Fruit fly (Drosophila melanogaster) whole organism, embryonic: ENCODE data around the gene Trm7-34.
A peak's percentile ranks its signal among the peaks of the same experiment; 100 is the strongest.

Source experiments
- Blimp-1 ChIP-seq: fragments of 200-800 bp; sonication (Bioruptor generic); optimal IDR thresholded peaks from 3 replicates; lab custom pipeline; 2018; ENCODE audit warnings: missing biosample characterization, missing genetic modification characterization, mild to moderate bottlenecking, moderate library complexity, missing genetic modification reagents
- CG10274 ChIP-seq: fragments of 200-800 bp; sonication (Bioruptor generic); optimal IDR thresholded peaks from 3 replicates; lab custom pipeline; 2017; ENCODE audit warnings: missing biosample characterization, mild to moderate bottlenecking, missing genetic modification characterization
- CG1233 ChIP-seq: fragments of 200-800 bp; sonication (Bioruptor generic); optimal IDR thresholded peaks from 4 replicates; lab custom pipeline; 2018; ENCODE audit warnings: missing biosample characterization, mild to moderate bottlenecking, missing genetic modification characterization
- CG13424 ChIP-seq: fragments of 200-800 bp; sonication (Bioruptor generic); optimal IDR thresholded peaks from 2 replicates; lab custom pipeline; 2019; ENCODE audit warnings: missing biosample characterization, mild to moderate bottlenecking, missing genetic modification characterization, moderate library complexity
- CG15269 ChIP-seq: fragments of 200-800 bp; sonication (Bioruptor generic); optimal IDR thresholded peaks from 2 replicates; lab custom pipeline; 2018; ENCODE audit warnings: missing biosample characterization, mild to moderate bottlenecking, missing genetic modification characterization, moderate library complexity
- CG15696 ChIP-seq: fragments of 200-800 bp; sonication (Bioruptor generic); optimal IDR thresholded peaks from 2 replicates; lab custom pipeline; 2019; ENCODE audit warnings: missing biosample characterization, mild to moderate bottlenecking, missing genetic modification characterization, moderate library complexity
- CG16813 ChIP-seq: fragments of 200-800 bp; sonication (Bioruptor generic); IDR thresholded peaks from 3 replicates; pipeline ENCODE4 v1.3.6; 2022; ENCODE audit warnings: missing biosample characterization, missing genetic modification characterization; ENCODE audit not compliant: partially characterized antibody
- CG17186 ChIP-seq: fragments of 200-800 bp; sonication (Bioruptor generic); optimal IDR thresholded peaks from 3 replicates; lab custom pipeline; 2017; ENCODE audit warnings: missing biosample characterization, missing genetic modification reagents, missing genetic modification characterization
- CG1832 ChIP-seq: fragments of 200-800 bp; sonication (Bioruptor generic); optimal IDR thresholded peaks from 2 replicates; lab custom pipeline; 2017; ENCODE audit warnings: missing biosample characterization, mild to moderate bottlenecking, missing genetic modification characterization, inconsistent platforms
- CG18476 ChIP-seq: fragments of 200-800 bp; sonication (Bioruptor generic); optimal IDR thresholded peaks from 2 replicates; lab custom pipeline; 2016; ENCODE audit warnings: missing biosample characterization, mild to moderate bottlenecking, missing genetic modification characterization
- CG18764 ChIP-seq: fragments of 200-800 bp; sonication (Bioruptor generic); optimal IDR thresholded peaks from 3 replicates; lab custom pipeline; 2016; ENCODE audit warnings: missing biosample characterization, missing genetic modification characterization
- CG2116 ChIP-seq: fragments of 200-800 bp; sonication (Bioruptor generic); optimal IDR thresholded peaks from 3 replicates; lab custom pipeline; 2018; ENCODE audit warnings: missing biosample characterization, mild to moderate bottlenecking, missing genetic modification characterization
- CG3065 ChIP-seq: fragments of 200-800 bp; sonication (Bioruptor generic); optimal IDR thresholded peaks from 2 replicates; lab custom pipeline; 2016; ENCODE audit warnings: missing biosample characterization, missing genetic modification characterization
- CG31388 ChIP-seq: fragments of 200-800 bp; sonication (Bioruptor generic); optimal IDR thresholded peaks from 2 replicates; lab custom pipeline; 2016; ENCODE audit warnings: missing biosample characterization, missing genetic modification characterization
- CG33213 ChIP-seq: fragments of 200-800 bp; sonication (Bioruptor generic); optimal IDR thresholded peaks from 3 replicates; lab custom pipeline; 2016; ENCODE audit warnings: missing biosample characterization, missing genetic modification characterization
- CG4730 ChIP-seq: fragments of 200-800 bp; sonication (Bioruptor generic); IDR thresholded peaks from 2 replicates; pipeline ENCODE4 v1.3.6; 2022; ENCODE audit warnings: missing biosample characterization, missing genetic modification characterization
- CG6272 ChIP-seq: fragments of 200-800 bp; sonication (Bioruptor generic); IDR thresholded peaks from 2 replicates; pipeline ENCODE4 v1.3.6; 2022; ENCODE audit warnings: missing biosample characterization, missing genetic modification characterization
- CG6791 ChIP-seq: fragments of 200-800 bp; sonication (Bioruptor generic); IDR thresholded peaks from 3 replicates; pipeline ENCODE4 v1.3.6; 2022; ENCODE audit warnings: missing biosample characterization, missing genetic modification characterization; ENCODE audit not compliant: partially characterized antibody
- CG7357 ChIP-seq: fragments of 200-800 bp; sonication (Bioruptor generic); IDR thresholded peaks from 3 replicates; pipeline ENCODE4 v1.3.6; 2022; ENCODE audit warnings: missing biosample characterization, missing genetic modification characterization
- CG7745 ChIP-seq: fragments of 200-800 bp; sonication (Bioruptor generic); optimal IDR thresholded peaks from 2 replicates; lab custom pipeline; 2018; ENCODE audit warnings: missing biosample characterization, mild to moderate bottlenecking, missing genetic modification characterization, moderate library complexity
- CG8478 ChIP-seq: fragments of >200 bp; optimal IDR thresholded peaks from 2 replicates; lab custom pipeline; 2018
- CG9437 ChIP-seq: fragments of 200-800 bp; sonication (Bioruptor generic); optimal IDR thresholded peaks from 2 replicates; lab custom pipeline; 2018; ENCODE audit warnings: missing biosample characterization, mild to moderate bottlenecking, missing genetic modification characterization
- D ChIP-seq, 2 experiments: fragments of 200-800 bp in 1 of 2; fragments of >200 bp in 1 of 2; sonication (Bioruptor generic) in 1 of 2; optimal IDR thresholded peaks; 2 replicates in 1 of 2; 3 replicates in 1 of 2; lab custom pipeline; 2017; ENCODE audit warnings: mild to moderate bottlenecking in 1 of 2, missing biosample characterization in 1 of 2, missing genetic modification characterization in 1 of 2, missing genetic modification reagents in 1 of 2
- D19B ChIP-seq: fragments of 200-800 bp; sonication (Bioruptor generic); optimal IDR thresholded peaks from 2 replicates; lab custom pipeline; 2017; ENCODE audit warnings: missing biosample characterization, mild to moderate bottlenecking, missing genetic modification characterization
- Dek ChIP-seq: fragments of 200-800 bp; sonication (Bioruptor generic); optimal IDR thresholded peaks from 3 replicates; lab custom pipeline; 2019; ENCODE audit warnings: missing biosample characterization, mild to moderate bottlenecking, missing genetic modification characterization, moderate library complexity
- Dfd ChIP-seq, 2 experiments: fragments of >200 bp; optimal IDR thresholded peaks; 2 replicates each; lab custom pipeline; 2017; ENCODE audit warnings: missing biosample characterization in 2 of 2, missing genetic modification characterization in 2 of 2
- Dp ChIP-seq: fragments of 200-800 bp; sonication (Bioruptor generic); optimal IDR thresholded peaks from 2 replicates; lab custom pipeline; 2018; ENCODE audit warnings: missing biosample characterization, mild to moderate bottlenecking, missing genetic modification characterization, moderate library complexity
- E2f2 ChIP-seq: fragments of 200-800 bp; sonication (Bioruptor generic); IDR thresholded peaks from 2 replicates; pipeline ENCODE4 v1.3.6; 2022; ENCODE audit warnings: missing biosample characterization, missing genetic modification characterization
- ERR ChIP-seq: fragments of 200-800 bp; sonication (Bioruptor generic); optimal IDR thresholded peaks from 2 replicates; lab custom pipeline; 2016; ENCODE audit warnings: missing biosample characterization, missing genetic modification characterization
- Eip74EF ChIP-seq, 2 experiments: fragments of 200-800 bp in 1 of 2; fragments of >200 bp in 1 of 2; sonication (Bioruptor generic) in 1 of 2; optimal IDR thresholded peaks; 2 replicates each; lab custom pipeline; 2017 to 2019; ENCODE audit warnings: missing biosample characterization in 2 of 2, missing genetic modification characterization in 2 of 2, mild to moderate bottlenecking in 1 of 2, moderate library complexity in 1 of 2
- GATAe ChIP-seq: fragments of 200-800 bp; sonication (Bioruptor generic); conservative IDR thresholded peaks from 2 replicates; pipeline ENCODE4 v1.3.6; 2022; ENCODE audit warnings: missing biosample characterization, missing genetic modification characterization
- Hand ChIP-seq: fragments of 200-800 bp; sonication (Bioruptor generic); optimal IDR thresholded peaks from 2 replicates; lab custom pipeline; 2017; ENCODE audit warnings: mild to moderate bottlenecking, missing biosample characterization, missing genetic modification reagents, missing genetic modification characterization
- Jarid2 ChIP-seq: fragments of 200-800 bp; sonication (Bioruptor generic); optimal IDR thresholded peaks from 3 replicates; lab custom pipeline; 2017; ENCODE audit warnings: mild to moderate bottlenecking, missing biosample characterization, missing genetic modification reagents, missing genetic modification characterization
- Mes4 ChIP-seq: fragments of 200-800 bp; sonication (Bioruptor generic); optimal IDR thresholded peaks from 2 replicates; lab custom pipeline; 2016; ENCODE audit warnings: missing biosample characterization, missing genetic modification characterization
- Oli ChIP-seq: fragments of 200-800 bp; sonication (Bioruptor generic); optimal IDR thresholded peaks from 2 replicates; lab custom pipeline; 2018; ENCODE audit warnings: missing biosample characterization, mild to moderate bottlenecking, missing genetic modification characterization, moderate library complexity
- Rfx ChIP-seq: fragments of 200-800 bp; sonication (Bioruptor generic); IDR thresholded peaks from 2 replicates; pipeline ENCODE4 v1.3.6; 2022; ENCODE audit warnings: missing biosample characterization, missing genetic modification characterization
- aop ChIP-seq: fragments of 200-800 bp; sonication (Bioruptor generic); IDR thresholded peaks from 2 replicates; pipeline ENCODE4 v1.3.6; 2022; ENCODE audit warnings: missing biosample characterization, missing genetic modification characterization
- en ChIP-seq: fragments of 200-800 bp; sonication (Bioruptor generic); optimal IDR thresholded peaks from 2 replicates; lab custom pipeline; 2016; ENCODE audit warnings: missing biosample characterization, missing genetic modification characterization
- fd3F ChIP-seq: fragments of 200-800 bp; sonication (Bioruptor generic); optimal IDR thresholded peaks from 2 replicates; lab custom pipeline; 2018; ENCODE audit warnings: missing biosample characterization, mild to moderate bottlenecking, missing genetic modification characterization, moderate library complexity
- h ChIP-seq: fragments of >200 bp; optimal IDR thresholded peaks from 2 replicates; lab custom pipeline; 2017
- insv ChIP-seq, 2 experiments: fragments of 200-800 bp; sonication (Bioruptor generic); optimal IDR thresholded peaks; 3 replicates each; lab custom pipeline; 2016 to 2018; ENCODE audit warnings: missing biosample characterization in 2 of 2, missing genetic modification characterization in 2 of 2
- luna ChIP-seq: fragments of 200-800 bp; sonication (Bioruptor generic); optimal IDR thresholded peaks from 2 replicates; lab custom pipeline; 2016; ENCODE audit warnings: missing biosample characterization, missing genetic modification characterization
- org-1 ChIP-seq: fragments of 200-800 bp; sonication (Bioruptor generic); optimal IDR thresholded peaks from 2 replicates; lab custom pipeline; 2017; ENCODE audit warnings: missing biosample characterization, missing genetic modification characterization
- pfk ChIP-seq: fragments of 200-800 bp; sonication (Bioruptor generic); optimal IDR thresholded peaks from 2 replicates; lab custom pipeline; 2018; ENCODE audit warnings: missing biosample characterization, mild to moderate bottlenecking, missing genetic modification characterization, moderate library complexity
- pros ChIP-seq: fragments of 200-800 bp; sonication (Bioruptor generic); optimal IDR thresholded peaks from 3 replicates; lab custom pipeline; 2019; ENCODE audit warnings: missing biosample characterization, mild to moderate bottlenecking, missing genetic modification characterization, moderate library complexity
- scrt ChIP-seq: fragments of 200-800 bp; sonication (Bioruptor generic); optimal IDR thresholded peaks from 2 replicates; lab custom pipeline; 2018; ENCODE audit warnings: missing biosample characterization, mild to moderate bottlenecking, missing genetic modification characterization, moderate library complexity
- seq ChIP-seq: fragments of 200-800 bp; sonication (Bioruptor generic); IDR thresholded peaks from 2 replicates; pipeline ENCODE4 v1.3.6; 2022; ENCODE audit warnings: missing biosample characterization, missing genetic modification characterization
- sima ChIP-seq: fragments of 200-800 bp; sonication (Bioruptor generic); optimal IDR thresholded peaks from 2 replicates; lab custom pipeline; 2016; ENCODE audit warnings: missing biosample characterization, missing genetic modification characterization
- so ChIP-seq: fragments of 200-800 bp; sonication (Bioruptor generic); IDR thresholded peaks from 3 replicates; pipeline ENCODE4 v1.3.6; 2022; ENCODE audit warnings: missing biosample characterization, missing genetic modification characterization
- sob ChIP-seq: fragments of 200-800 bp; sonication (Bioruptor generic); IDR thresholded peaks from 2 replicates; pipeline ENCODE4 v1.3.6; 2022; ENCODE audit warnings: missing biosample characterization, missing genetic modification characterization
- stwl ChIP-seq: fragments of 200-800 bp; sonication (Bioruptor generic); optimal IDR thresholded peaks from 3 replicates; lab custom pipeline; 2018; ENCODE audit warnings: missing biosample characterization, mild to moderate bottlenecking, missing genetic modification characterization, moderate library complexity

Gene Trm7-34

dm6 chr3R:21111046-21111480 lies 22.6 kb downstream of the Trm7-34 start, which contains the start of gene Rab11 (continued):
- TF ChIP-seq Dfd (GFP tag; optimal IDR thresholded peaks at IDR 0.05; lab: Kevin White, UChicago) (no peak), ERR (GFP tag; lab: Kevin White, UChicago) (peak; percentile 10), CG33213 (GFP tag; lab: Kevin White, UChicago) (peak; percentile 2), CG1832 (GFP tag; lab: Kevin White, UChicago) (no peak), fd3F (GFP tag; lab: Kevin White, UChicago) (peak; percentile 19), so (GFP tag; lab: Robert Waterston, UW) (no peak), CG15696 (tag; lab: Kevin White, UChicago) (peak; percentile 57), D (optimal IDR thresholded peaks at IDR 0.05; lab: Kevin White, UChicago) (no peak), D (GFP tag; optimal IDR thresholded peaks at IDR 0.05; lab: Kevin White, UChicago) (no peak), CG3065 (GFP tag; lab: Kevin White, UChicago) (peak; percentile 19), insv (GFP tag; optimal IDR thresholded peaks at IDR 0.05; lab: Kevin White, UChicago) (peak in 1 of 2 experiments; percentile 31), CG4730 (no peak), stwl (tag; lab: Kevin White, UChicago) (peak; percentile 69), CG2116 (peak; percentile 92), CG31388 (GFP tag; lab: Kevin White, UChicago) (no peak), D19B (no peak), CG16813 (GFP tag; lab: Robert Waterston, UW) (peak; percentile 91), CG17186 (GFP tag; lab: Kevin White, UChicago) (no peak), org-1 (GFP tag; lab: Kevin White, UChicago) (no peak), E2f2 (GFP tag; lab: Robert Waterston, UW) (peak; percentile 64), CG7745 (tag; lab: Kevin White, UChicago) (no peak), pros (GFP tag; lab: Kevin White, UChicago) (no peak), CG18476 (GFP tag; lab: Kevin White, UChicago) (peak; percentile 42), CG18764 (no peak), Dp (GFP tag; lab: Kevin White, UChicago) (peak; percentile 53), CG9437 (GFP tag; lab: Kevin White, UChicago) (peak; percentile 96), CG8478 (no peak), CG6272 (GFP tag; lab: Robert Waterston, UW) (peak; percentile 34; the same call in 1 of the 2 replicates), Oli (tag; lab: Kevin White, UChicago) (no peak), CG7357 (GFP tag; lab: Robert Waterston, UW) (no peak), sob (GFP tag; lab: Robert Waterston, UW) (peak; percentile 37; the same call in 1 of the 2 replicates), Rfx (GFP tag; lab: Robert Waterston, UW) (peak; percentile 49), pfk (GFP tag; lab: Kevin White, UChicago) (no peak), Hand (GFP tag; lab: Kevin White, UChicago) (no peak), Jarid2 (GFP tag; lab: Kevin White, UChicago) (no peak), scrt (peak; percentile 10), h (no peak), en (GFP tag; lab: Kevin White, UChicago) (no peak), CG1233 (peak; percentile 39), CG15269 (tag; lab: Kevin White, UChicago) (peak; percentile 45), GATAe (no peak), aop (GFP tag; lab: Robert Waterston, UW) (no peak), seq (GFP tag; lab: Robert Waterston, UW) (no peak), Eip74EF (GFP tag; optimal IDR thresholded peaks at IDR 0.05; lab: Kevin White, UChicago) (no peak), CG10274 (GFP tag; lab: Kevin White, UChicago) (no peak), luna (GFP tag; lab: Kevin White, UChicago) (no peak), sima (GFP tag; lab: Kevin White, UChicago) (no peak), Blimp-1 (peak; percentile 41), CG13424 (peak; percentile 59), Dek (peak; percentile 8), Mes4 (GFP tag; lab: Kevin White, UChicago) (no peak), CG6791 (peak; percentile 88)
